Fruit fly (Drosophila melanogaster) whole organism, pupa: ENCODE results near the gene CG7457.

Source experiments
- CG14655 ChIP-seq: fragments of 200-800 bp; sonication (Bioruptor generic); optimal IDR thresholded peaks from 3 replicates; lab custom pipeline; 2017; ENCODE audit warnings: mild to moderate bottlenecking, missing biosample characterization, missing genetic modification reagents, missing genetic modification characterization
- CG15710 ChIP-seq: fragments of 200-800 bp; sonication (Bioruptor generic); optimal IDR thresholded peaks from 2 replicates; lab custom pipeline; 2018; ENCODE audit warnings: missing biosample characterization, mild to moderate bottlenecking, missing genetic modification characterization, moderate library complexity
- CG17806 ChIP-seq: fragments of 200-800 bp; sonication (Bioruptor generic); optimal IDR thresholded peaks from 2 replicates; lab custom pipeline; 2018; ENCODE audit warnings: missing biosample characterization, mild to moderate bottlenecking, missing genetic modification characterization, moderate library complexity
- CG34367 ChIP-seq: fragments of 200-800 bp; sonication (Bioruptor generic); optimal IDR thresholded peaks from 2 replicates; lab custom pipeline; 2018; ENCODE audit warnings: missing biosample characterization, mild to moderate bottlenecking, missing genetic modification characterization
- CG4496 ChIP-seq: fragments of 200-800 bp; sonication (Bioruptor generic); IDR thresholded peaks from 3 replicates; pipeline ENCODE4 v1.3.6; 2022; ENCODE audit warnings: missing biosample characterization, missing genetic modification characterization
- EcR ChIP-seq: fragments of 200-800 bp; sonication (Bioruptor generic); optimal IDR thresholded peaks from 3 replicates; lab custom pipeline; 2019; ENCODE audit warnings: missing biosample characterization, missing genetic modification characterization, mild to moderate bottlenecking, moderate library complexity, missing genetic modification reagents
- Pif1B ChIP-seq: fragments of 200-800 bp; sonication (Bioruptor generic); optimal IDR thresholded peaks from 3 replicates; lab custom pipeline; 2016; ENCODE audit warnings: missing biosample characterization, missing genetic modification characterization

DNA sequence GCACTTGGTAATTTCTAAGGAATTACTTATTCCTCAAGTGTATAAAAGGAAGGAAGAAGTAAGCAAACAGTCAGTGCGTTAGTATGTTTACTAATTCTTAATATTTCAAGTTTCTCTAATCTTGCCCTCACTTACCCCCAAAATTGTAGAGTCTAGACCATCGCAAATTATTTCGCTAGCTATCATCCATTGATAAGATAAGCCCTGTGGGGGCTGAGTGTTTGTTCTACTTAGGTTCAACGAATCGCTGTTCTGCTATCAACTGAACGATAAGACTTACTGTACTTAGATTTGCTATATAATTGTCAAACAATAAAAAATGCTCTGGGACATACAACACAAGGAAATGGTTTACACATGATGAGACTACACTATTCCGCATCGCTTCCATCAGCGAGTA lies 4.7 kb downstream of the CG7457 start:
- no peak for TF ChIP-seq CG15710 (tag; lab: Kevin White, UChicago)
- no peak for TF ChIP-seq CG14655 (GFP tag; lab: Kevin White, UChicago)
- TF ChIP-seq CG34367 (tag; lab: Kevin White, UChicago): no peak
- TF ChIP-seq EcR (GFP tag; lab: Kevin White, UChicago): peak; percentile 18
- TF ChIP-seq Pif1B: no peak
- TF ChIP-seq CG4496 (GFP tag; lab: Robert Waterston, UW): no peak
- no peak for TF ChIP-seq CG17806
